Fruit fly (Drosophila melanogaster) whole organism, embryonic: ENCODE data around the gene mRpS31.
A peak's percentile ranks its signal among the peaks of the same experiment; 100 is the strongest.

Experiments
- Awh ChIP-seq: fragments of 200-800 bp; sonication (Bioruptor generic); IDR thresholded peaks from 2 replicates; pipeline ENCODE4, ENCODE4 v1.3.6; 2022; ENCODE audit warnings: missing biosample characterization, missing genetic modification characterization
- CG10274 ChIP-seq: fragments of 200-800 bp; sonication (Bioruptor generic); optimal IDR thresholded peaks from 3 replicates; lab custom pipeline; 2017; ENCODE audit warnings: missing biosample characterization, mild to moderate bottlenecking, missing genetic modification characterization
- CG10565 ChIP-seq: fragments of 200-800 bp; sonication (Bioruptor generic); optimal IDR thresholded peaks from 3 replicates; lab custom pipeline; 2016; ENCODE audit warnings: missing biosample characterization, mild to moderate bottlenecking, missing genetic modification characterization
- CG10654 ChIP-seq: fragments of 200-800 bp; sonication (Bioruptor generic); optimal IDR thresholded peaks from 2 replicates; lab custom pipeline; 2016; ENCODE audit warnings: missing biosample characterization, missing genetic modification characterization
- CG10979 ChIP-seq: fragments of 200-800 bp; sonication (Bioruptor generic); optimal IDR thresholded peaks from 2 replicates; lab custom pipeline; 2018; ENCODE audit warnings: missing biosample characterization, mild to moderate bottlenecking, missing genetic modification characterization, moderate library complexity
- CG11695 ChIP-seq: fragments of 200-800 bp; sonication (Bioruptor generic); IDR thresholded peaks from 3 replicates; pipeline ENCODE4 v1.3.6; 2022; ENCODE audit warnings: missing biosample characterization, missing genetic modification characterization
- CG12219 ChIP-seq: fragments of 200-800 bp; sonication (Bioruptor generic); optimal IDR thresholded peaks from 3 replicates; lab custom pipeline; 2018; ENCODE audit warnings: missing biosample characterization, mild to moderate bottlenecking, missing genetic modification characterization
- CG12744 ChIP-seq: fragments of 200-800 bp; sonication (Bioruptor generic); optimal IDR thresholded peaks from 2 replicates; lab custom pipeline; 2016; ENCODE audit warnings: missing biosample characterization, missing genetic modification characterization
- CG13287 ChIP-seq: fragments of 200-800 bp; sonication (Bioruptor generic); IDR thresholded peaks from 2 replicates; pipeline ENCODE4 v1.3.6; 2022; ENCODE audit warnings: missing biosample characterization, missing genetic modification characterization; ENCODE audit not compliant: partially characterized antibody
- CG13424 ChIP-seq: fragments of 200-800 bp; sonication (Bioruptor generic); optimal IDR thresholded peaks from 2 replicates; lab custom pipeline; 2019; ENCODE audit warnings: missing biosample characterization, mild to moderate bottlenecking, missing genetic modification characterization, moderate library complexity
- CG17912 ChIP-seq: fragments of 200-800 bp; sonication (Bioruptor generic); optimal IDR thresholded peaks from 2 replicates; lab custom pipeline; 2018; ENCODE audit warnings: missing biosample characterization, mild to moderate bottlenecking, missing genetic modification characterization
- CG1792 ChIP-seq: fragments of 200-800 bp; sonication (Bioruptor generic); optimal IDR thresholded peaks from 2 replicates; lab custom pipeline; 2016; ENCODE audit warnings: missing biosample characterization, missing genetic modification characterization
- CG2875 ChIP-seq: fragments of 200-800 bp; sonication (Bioruptor generic); optimal IDR thresholded peaks from 2 replicates; lab custom pipeline; 2017; ENCODE audit warnings: missing biosample characterization, mild to moderate bottlenecking, missing genetic modification characterization, missing genetic modification reagents
- CrebB ChIP-seq: fragments of 200-800 bp; sonication (Bioruptor generic); optimal IDR thresholded peaks from 3 replicates; lab custom pipeline; 2018; ENCODE audit warnings: missing biosample characterization, mild to moderate bottlenecking, missing genetic modification characterization
- D ChIP-seq, 2 experiments: fragments of 200-800 bp in 1 of 2; fragments of >200 bp in 1 of 2; sonication (Bioruptor generic) in 1 of 2; optimal IDR thresholded peaks; 2 replicates in 1 of 2; 3 replicates in 1 of 2; lab custom pipeline; 2017; ENCODE audit warnings: mild to moderate bottlenecking in 1 of 2, missing biosample characterization in 1 of 2, missing genetic modification characterization in 1 of 2, missing genetic modification reagents in 1 of 2
- Dfd ChIP-seq, 2 experiments: fragments of >200 bp; optimal IDR thresholded peaks; 2 replicates each; lab custom pipeline; 2017; ENCODE audit warnings: missing biosample characterization in 2 of 2, missing genetic modification characterization in 2 of 2
- ERR ChIP-seq: fragments of 200-800 bp; sonication (Bioruptor generic); optimal IDR thresholded peaks from 2 replicates; lab custom pipeline; 2016; ENCODE audit warnings: missing biosample characterization, missing genetic modification characterization
- Fer3 ChIP-seq: fragments of 200-800 bp; sonication (Bioruptor generic); optimal IDR thresholded peaks from 2 replicates; lab custom pipeline; 2018; ENCODE audit warnings: missing biosample characterization, mild to moderate bottlenecking, missing genetic modification characterization, moderate library complexity
- Hmr ChIP-seq: fragments of 200-800 bp; sonication (Bioruptor generic); optimal IDR thresholded peaks from 3 replicates; lab custom pipeline; 2017; ENCODE audit warnings: mild to moderate bottlenecking, missing biosample characterization, missing genetic modification reagents, missing genetic modification characterization
- NK7.1 ChIP-seq: fragments of 200-800 bp; sonication (Bioruptor generic); optimal IDR thresholded peaks from 3 replicates; lab custom pipeline; 2016; ENCODE audit warnings: missing biosample characterization, missing genetic modification characterization
- Nf-YB ChIP-seq: fragments of 200-800 bp; sonication (Bioruptor generic); optimal IDR thresholded peaks from 3 replicates; lab custom pipeline; 2019; ENCODE audit warnings: missing biosample characterization, mild to moderate bottlenecking, missing genetic modification characterization, moderate library complexity
- Nf-YC ChIP-seq: fragments of 200-800 bp; optimal IDR thresholded peaks from 3 replicates; lab custom pipeline; 2019; ENCODE audit warnings: missing biosample characterization, mild to moderate bottlenecking, missing genetic modification characterization, moderate library complexity
- Oaz ChIP-seq: fragments of 200-800 bp; sonication (Bioruptor generic); IDR thresholded peaks from 2 replicates; pipeline ENCODE4 v1.3.6; 2022; ENCODE audit warnings: missing biosample characterization, missing genetic modification characterization
- PHDP ChIP-seq: fragments of 200-800 bp; sonication (Bioruptor generic); optimal IDR thresholded peaks from 3 replicates; lab custom pipeline; 2018; ENCODE audit warnings: missing biosample characterization, mild to moderate bottlenecking, missing genetic modification characterization, moderate library complexity
- Vsx1 ChIP-seq: fragments of 200-800 bp; sonication (Bioruptor generic); optimal IDR thresholded peaks from 2 replicates; lab custom pipeline; 2017; ENCODE audit warnings: missing biosample characterization, mild to moderate bottlenecking, missing genetic modification characterization, missing genetic modification reagents
- al ChIP-seq: fragments of 200-800 bp; sonication (Bioruptor generic); IDR thresholded peaks from 2 replicates; pipeline ENCODE4 v1.3.6; 2022; ENCODE audit warnings: missing biosample characterization, missing genetic modification characterization
- aop ChIP-seq: fragments of 200-800 bp; sonication (Bioruptor generic); IDR thresholded peaks from 2 replicates; pipeline ENCODE4 v1.3.6; 2022; ENCODE audit warnings: missing biosample characterization, missing genetic modification characterization
- ase ChIP-seq: fragments of 200-800 bp; sonication (Bioruptor generic); IDR thresholded peaks from 3 replicates; pipeline ENCODE4 v1.3.6; 2022; ENCODE audit warnings: missing biosample characterization, missing genetic modification characterization
- crp ChIP-seq, 2 experiments: fragments of 200-800 bp; sonication (Bioruptor generic); optimal IDR thresholded peaks; 2 replicates in 1 of 2; 3 replicates in 1 of 2; lab custom pipeline; 2017; ENCODE audit warnings: missing biosample characterization in 2 of 2, missing genetic modification characterization in 2 of 2, mild to moderate bottlenecking in 1 of 2, moderate library complexity in 1 of 2
- dati ChIP-seq: fragments of 200-800 bp; sonication (Bioruptor generic); IDR thresholded peaks from 2 replicates; pipeline ENCODE4 v1.3.6; 2022; ENCODE audit warnings: missing biosample characterization, missing genetic modification characterization
- dmrt11E ChIP-seq: fragments of 200-800 bp; sonication (Bioruptor generic); optimal IDR thresholded peaks from 3 replicates; lab custom pipeline; 2018; ENCODE audit warnings: missing biosample characterization, mild to moderate bottlenecking, missing genetic modification characterization, moderate library complexity
- esg ChIP-seq: fragments of 200-800 bp; sonication (Bioruptor generic); conservative IDR thresholded peaks from 2 replicates; pipeline ENCODE4 v1.3.6; 2022; ENCODE audit warnings: missing biosample characterization, missing genetic modification characterization
- ewg ChIP-seq: fragments of 200-800 bp; sonication (Bioruptor generic); optimal IDR thresholded peaks from 3 replicates; lab custom pipeline; 2017; ENCODE audit warnings: mild to moderate bottlenecking, missing biosample characterization, missing genetic modification reagents, missing genetic modification characterization
- exex ChIP-seq: fragments of 200-800 bp; sonication (Bioruptor generic); optimal IDR thresholded peaks from 4 replicates; lab custom pipeline; 2018; ENCODE audit warnings: missing biosample characterization, mild to moderate bottlenecking, missing genetic modification characterization, moderate library complexity
- eyg ChIP-seq: fragments of 200-800 bp; sonication (Bioruptor generic); optimal IDR thresholded peaks from 3 replicates; lab custom pipeline; 2016; ENCODE audit warnings: missing biosample characterization, missing genetic modification characterization
- fd64A ChIP-seq: fragments of 200-800 bp; sonication (Bioruptor generic); optimal IDR thresholded peaks from 3 replicates; lab custom pipeline; 2018; ENCODE audit warnings: missing biosample characterization, mild to moderate bottlenecking, missing genetic modification characterization
- gcm2 ChIP-seq: fragments of 200-800 bp; sonication (Bioruptor generic); optimal IDR thresholded peaks from 2 replicates; lab custom pipeline; 2016; ENCODE audit warnings: missing biosample characterization, missing genetic modification characterization
- her ChIP-seq: fragments of 200-800 bp; sonication (Bioruptor generic); optimal IDR thresholded peaks from 2 replicates; lab custom pipeline; 2016; ENCODE audit warnings: missing biosample characterization, missing genetic modification characterization
- lov ChIP-seq, 2 experiments: fragments of 200-800 bp in 1 of 2; fragments of >200 bp in 1 of 2; sonication (Bioruptor generic) in 1 of 2; IDR thresholded peaks in 1 of 2; optimal IDR thresholded peaks in 1 of 2; 2 replicates in 1 of 2; 3 replicates in 1 of 2; pipeline versions ENCODE4 v1.3.6 to Lab custom; 2017 to 2022; ENCODE audit warnings: missing biosample characterization in 1 of 2, missing genetic modification characterization in 1 of 2
- onecut ChIP-seq: fragments of 200-800 bp; sonication (Bioruptor generic); IDR thresholded peaks from 2 replicates; pipeline ENCODE4 v1.3.6; 2022; ENCODE audit warnings: missing biosample characterization, missing genetic modification characterization
- peb ChIP-seq: fragments of 200-800 bp; sonication (Bioruptor generic); IDR thresholded peaks from 2 replicates; pipeline ENCODE4 v1.3.6; 2022; ENCODE audit warnings: missing biosample characterization, missing genetic modification characterization
- pita ChIP-seq: fragments of 200-800 bp; sonication (Bioruptor generic); optimal IDR thresholded peaks from 2 replicates; lab custom pipeline; 2017; ENCODE audit warnings: missing biosample characterization, mild to moderate bottlenecking, missing genetic modification characterization
- pum ChIP-seq: fragments of 200-800 bp; sonication (Bioruptor generic); optimal IDR thresholded peaks from 2 replicates; lab custom pipeline; 2016; ENCODE audit warnings: missing biosample characterization, missing genetic modification characterization
- pzg ChIP-seq: fragments of 200-800 bp; sonication (Bioruptor generic); optimal IDR thresholded peaks from 3 replicates; lab custom pipeline; 2018; ENCODE audit warnings: missing biosample characterization, mild to moderate bottlenecking, missing genetic modification characterization, moderate library complexity
- salm ChIP-seq: fragments of 200-800 bp; sonication (Bioruptor generic); optimal IDR thresholded peaks from 2 replicates; lab custom pipeline; 2018; ENCODE audit warnings: missing biosample characterization, mild to moderate bottlenecking, missing genetic modification characterization
- sens-2 ChIP-seq: fragments of 200-800 bp; sonication (Bioruptor generic); IDR thresholded peaks from 2 replicates; pipeline ENCODE4 v1.3.6; 2022; ENCODE audit warnings: missing biosample characterization, missing genetic modification characterization
- twi ChIP-seq: fragments of 200-800 bp; optimal IDR thresholded peaks from 2 replicates; lab custom pipeline; 2019; ENCODE audit warnings: missing biosample characterization, mild to moderate bottlenecking, missing genetic modification characterization, moderate library complexity
- vfl ChIP-seq: fragments of 200-800 bp; sonication (Bioruptor generic); optimal IDR thresholded peaks from 2 replicates; lab custom pipeline; 2016; ENCODE audit warnings: missing biosample characterization, missing genetic modification characterization

Gene mRpS31

dm6 chr3L:16026065-16026789, 21.2 kb downstream of the mRpS31 start (continued):
- TF ChIP-seq lov (optimal IDR thresholded peaks at IDR 0.05; lab: Kevin White, UChicago) (no peak), lov (GFP tag; IDR thresholded peaks at IDR 0.05; lab: Robert Waterston, UW) (peak; percentile 87), fd64A (peak; percentile 91), dati (no peak), pita (GFP tag; lab: Kevin White, UChicago) (no peak), Hmr (GFP tag; lab: Kevin White, UChicago) (peak; percentile 68), ERR (peak; percentile 52), Nf-YB (GFP tag; lab: Kevin White, UChicago) (peak; percentile 43), CG10654 (peak; percentile 34), sens-2 (GFP tag; lab: Robert Waterston, UW) (0 out of 2 replicates have a peak, but pooled peaks have one; percentile 36), CG1792 (GFP tag; lab: Kevin White, UChicago) (peak; percentile 63), twi (tag; lab: Kevin White, UChicago) (peak; percentile 51), gcm2 (GFP tag; lab: Kevin White, UChicago) (peak; percentile 57), CG10565 (GFP tag; lab: Kevin White, UChicago) (peak; percentile 5), CG12744 (GFP tag; lab: Kevin White, UChicago) (peak; percentile 67), CG2875 (GFP tag; lab: Kevin White, UChicago) (peak; percentile 87), her (peak; percentile 69), CG13287 (GFP tag; lab: Robert Waterston, UW) (no peak), CG10274 (GFP tag; lab: Kevin White, UChicago) (peak; percentile 4), ase (GFP tag; lab: Robert Waterston, UW) (no peak), vfl (GFP tag; lab: Kevin White, UChicago) (no peak), CrebB (tag; lab: Kevin White, UChicago) (peak; percentile 70), Nf-YC (tag; lab: Kevin White, UChicago) (no peak), onecut (peak; percentile 68), CG12219 (peak; percentile 66), aop (GFP tag; lab: Robert Waterston, UW) (no peak), pum (GFP tag; lab: Kevin White, UChicago) (peak; percentile 40), esg (GFP tag; lab: Robert Waterston, UW) (no peak), Awh (GFP tag; lab: Robert Waterston, UW) (peak; percentile 72; the same call in 1 of the 2 replicates), Dfd (GFP tag; optimal IDR thresholded peaks at IDR 0.05; lab: Kevin White, UChicago) (no peak), PHDP (tag; lab: Kevin White, UChicago) (peak; percentile 51), CG13424 (tag; lab: Kevin White, UChicago) (peak; percentile 60), pzg (GFP tag; lab: Kevin White, UChicago) (no peak), peb (no peak), CG17912 (GFP tag; lab: Kevin White, UChicago) (peak; percentile 39), eyg (peak; percentile 23), al (no peak), salm (tag; lab: Kevin White, UChicago) (peak; percentile 55), D (optimal IDR thresholded peaks at IDR 0.05; lab: Kevin White, UChicago) (no peak), D (GFP tag; optimal IDR thresholded peaks at IDR 0.05; lab: Kevin White, UChicago) (peak; percentile 66), Oaz (GFP tag; lab: Robert Waterston, UW) (no peak), Vsx1 (GFP tag; lab: Kevin White, UChicago) (peak; percentile 82), crp (GFP tag; optimal IDR thresholded peaks at IDR 0.05; lab: Kevin White, UChicago) (no peak), dmrt11E (tag; lab: Kevin White, UChicago) (peak; percentile 72), ewg (GFP tag; lab: Kevin White, UChicago) (peak; percentile 50), CG11695 (GFP tag; lab: Robert Waterston, UW) (0 out of 3 replicates have a peak, but pooled peaks have one; percentile 37), CG10979 (tag; lab: Kevin White, UChicago) (peak; percentile 5), exex (tag; lab: Kevin White, UChicago) (peak; percentile 45), Fer3 (tag; lab: Kevin White, UChicago) (no peak), NK7.1 (GFP tag; lab: Kevin White, UChicago) (peak; percentile 70)
